Fruit fly (Drosophila melanogaster) S2 (cell line): ENCODE data around the gene Top2.

Source experiments
- CG8478 ChIP-seq: fragments of >200 bp; optimal IDR thresholded peaks from 2 replicates; lab custom pipeline; 2018
- CTCF ChIP-seq, 2 experiments: fragments of >200 bp; optimal IDR thresholded peaks; 2 replicates each; lab custom pipeline; 2018

- TF ChIP-seq CTCF (optimal IDR thresholded peaks at IDR 0.05; lab: Kevin White, UChicago) (no peak), CG8478 (lab: Kevin White, UChicago) (no peak)
These were observed 48.5 kb downstream of the Top2 start for dm6 chr2L:19404804-19405203.
